Fruit fly (Drosophila melanogaster) whole organism, pupa: ENCODE measurements around the gene Acbp5.

Source experiments
- CG10348 ChIP-seq: fragments of 200-800 bp; sonication (Bioruptor generic); IDR thresholded peaks from 2 replicates; pipeline ENCODE4 v1.3.6; 2022; ENCODE audit warnings: missing biosample characterization, missing genetic modification characterization
- CG12605 ChIP-seq: fragments of 200-800 bp; sonication (Bioruptor generic); IDR thresholded peaks from 2 replicates; pipeline ENCODE4 v1.3.6; 2022; ENCODE audit warnings: missing biosample characterization, missing genetic modification characterization
- CG13204 ChIP-seq: fragments of 200-800 bp; sonication (Bioruptor generic); optimal IDR thresholded peaks from 2 replicates; lab custom pipeline; 2018; ENCODE audit warnings: missing biosample characterization, mild to moderate bottlenecking, missing genetic modification characterization, moderate library complexity
- CG14655 ChIP-seq: fragments of 200-800 bp; sonication (Bioruptor generic); optimal IDR thresholded peaks from 3 replicates; lab custom pipeline; 2017; ENCODE audit warnings: mild to moderate bottlenecking, missing biosample characterization, missing genetic modification reagents, missing genetic modification characterization
- CG15710 ChIP-seq: fragments of 200-800 bp; sonication (Bioruptor generic); optimal IDR thresholded peaks from 2 replicates; lab custom pipeline; 2018; ENCODE audit warnings: missing biosample characterization, mild to moderate bottlenecking, missing genetic modification characterization, moderate library complexity
- CG17806 ChIP-seq: fragments of 200-800 bp; sonication (Bioruptor generic); optimal IDR thresholded peaks from 2 replicates; lab custom pipeline; 2018; ENCODE audit warnings: missing biosample characterization, mild to moderate bottlenecking, missing genetic modification characterization, moderate library complexity
- CG32121 ChIP-seq: fragments of 200-800 bp; sonication (Bioruptor generic); IDR thresholded peaks from 2 replicates; pipeline ENCODE4 v1.3.6; 2022; ENCODE audit warnings: missing biosample characterization, missing genetic modification characterization
- CG34367 ChIP-seq: fragments of 200-800 bp; sonication (Bioruptor generic); optimal IDR thresholded peaks from 2 replicates; lab custom pipeline; 2018; ENCODE audit warnings: missing biosample characterization, mild to moderate bottlenecking, missing genetic modification characterization
- CG4496 ChIP-seq: fragments of 200-800 bp; sonication (Bioruptor generic); IDR thresholded peaks from 3 replicates; pipeline ENCODE4 v1.3.6; 2022; ENCODE audit warnings: missing biosample characterization, missing genetic modification characterization
- CG8159 ChIP-seq: fragments of 200-800 bp; sonication (Bioruptor generic); optimal IDR thresholded peaks from 3 replicates; lab custom pipeline; 2018; ENCODE audit warnings: missing biosample characterization, mild to moderate bottlenecking, missing genetic modification characterization, moderate library complexity
- CG8301 ChIP-seq: fragments of 200-800 bp; sonication (Bioruptor generic); optimal IDR thresholded peaks from 2 replicates; lab custom pipeline; 2018; ENCODE audit warnings: missing biosample characterization, mild to moderate bottlenecking, missing genetic modification characterization
- CG9948 ChIP-seq: fragments of 200-800 bp; sonication (Bioruptor generic); optimal IDR thresholded peaks from 2 replicates; lab custom pipeline; 2018; ENCODE audit warnings: missing biosample characterization, mild to moderate bottlenecking, missing genetic modification characterization, moderate library complexity
- D1 ChIP-seq: fragments of 200-800 bp; sonication (Bioruptor generic); optimal IDR thresholded peaks from 2 replicates; lab custom pipeline; 2018; ENCODE audit warnings: missing biosample characterization, mild to moderate bottlenecking, missing genetic modification characterization, moderate library complexity
- EcR ChIP-seq: fragments of 200-800 bp; sonication (Bioruptor generic); optimal IDR thresholded peaks from 3 replicates; lab custom pipeline; 2019; ENCODE audit warnings: missing biosample characterization, missing genetic modification characterization, mild to moderate bottlenecking, moderate library complexity, missing genetic modification reagents
- Ets98B ChIP-seq: fragments of 200-800 bp; sonication (Bioruptor generic); IDR thresholded peaks from 2 replicates; pipeline ENCODE4 v1.3.6; 2022; ENCODE audit warnings: missing biosample characterization, missing genetic modification characterization
- Pif1A ChIP-seq: fragments of 200-800 bp; sonication (Bioruptor generic); optimal IDR thresholded peaks from 3 replicates; lab custom pipeline; 2016; ENCODE audit warnings: missing biosample characterization, missing genetic modification characterization
- Pif1B ChIP-seq: fragments of 200-800 bp; sonication (Bioruptor generic); optimal IDR thresholded peaks from 3 replicates; lab custom pipeline; 2016; ENCODE audit warnings: missing biosample characterization, missing genetic modification characterization
- Snoo ChIP-seq: fragments of 200-800 bp; sonication (Bioruptor generic); optimal IDR thresholded peaks from 3 replicates; lab custom pipeline; 2017; ENCODE audit warnings: missing biosample characterization, mild to moderate bottlenecking, missing genetic modification characterization, inconsistent platforms
- fd96Ca ChIP-seq: fragments of 200-800 bp; sonication (Bioruptor generic); IDR thresholded peaks from 3 replicates; pipeline ENCODE4 v1.3.6; 2022; ENCODE audit warnings: missing biosample characterization, missing genetic modification characterization
- gl ChIP-seq: fragments of 200-800 bp; sonication (Bioruptor generic); optimal IDR thresholded peaks from 2 replicates; lab custom pipeline; 2018; ENCODE audit warnings: missing biosample characterization, mild to moderate bottlenecking, missing genetic modification characterization
- rn ChIP-seq: fragments of 200-800 bp; sonication (Bioruptor generic); IDR thresholded peaks from 2 replicates; pipeline ENCODE4 v1.3.6; 2022; ENCODE audit warnings: missing biosample characterization, missing genetic modification characterization

Gene Acbp5

DNA sequence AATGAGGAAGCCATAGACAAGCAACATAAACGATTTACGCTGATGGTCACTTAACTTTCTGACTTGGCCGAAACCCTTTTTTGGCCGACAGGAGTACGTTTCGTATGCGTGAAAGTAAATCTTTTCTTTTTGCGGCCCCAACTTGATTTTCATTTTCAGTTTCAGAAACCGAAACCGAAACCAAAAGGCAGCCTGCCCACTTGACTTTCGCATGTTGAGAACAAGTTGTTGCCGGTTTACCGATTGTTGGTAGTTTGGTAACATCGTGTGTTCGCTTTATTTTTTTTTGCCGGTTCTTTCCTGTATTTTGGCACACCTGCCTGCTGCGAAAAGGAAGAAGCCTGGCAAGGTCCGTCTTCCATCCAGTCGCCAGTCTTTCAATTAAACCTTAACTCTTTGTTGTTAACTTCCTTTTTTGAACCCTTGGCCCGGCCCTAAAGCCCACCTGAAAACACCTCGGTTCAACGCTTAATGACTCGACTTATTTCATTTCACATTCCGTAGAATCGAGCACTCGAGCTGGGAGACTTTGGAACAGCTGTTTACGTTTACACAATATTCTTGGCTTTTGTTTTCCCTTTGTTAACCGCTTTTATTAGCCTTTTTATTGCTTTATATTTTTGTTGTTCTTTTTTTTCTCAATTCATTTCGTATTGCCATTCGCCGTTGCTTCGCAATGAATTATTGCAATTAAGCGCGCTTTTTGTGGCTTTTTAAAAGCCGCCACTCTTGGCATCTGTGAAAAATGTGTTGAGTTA lies 13.2 kb downstream of the Acbp5 start:
- no peak for TF ChIP-seq CG10348 (GFP tag; lab: Robert Waterston, UW)
- TF ChIP-seq EcR (GFP tag; lab: Kevin White, UChicago), result peak; percentile 58
- no peak for TF ChIP-seq CG12605 (GFP tag; lab: Robert Waterston, UW)
- TF ChIP-seq CG14655 (GFP tag; lab: Kevin White, UChicago), result no peak
- peak; percentile 0 for TF ChIP-seq Pif1A (GFP tag; lab: Kevin White, UChicago)
- no peak for TF ChIP-seq Ets98B (GFP tag; lab: Robert Waterston, UW)
- TF ChIP-seq CG8159, result peak; percentile 37
- no peak for TF ChIP-seq Snoo
- no peak for TF ChIP-seq CG32121 (GFP tag; lab: Robert Waterston, UW)
- TF ChIP-seq fd96Ca (GFP tag; lab: Robert Waterston, UW), result no peak
- TF ChIP-seq CG8301 (tag; lab: Kevin White, UChicago), result no peak
- no peak for TF ChIP-seq CG4496
- TF ChIP-seq CG13204, result peak; percentile 53
- TF ChIP-seq Pif1B, result no peak
- peak; percentile 25 for TF ChIP-seq CG15710 (tag; lab: Kevin White, UChicago)
- TF ChIP-seq D1 (tag; lab: Kevin White, UChicago), result no peak
- TF ChIP-seq CG17806 (tag; lab: Kevin White, UChicago), result no peak
- TF ChIP-seq CG34367 (tag; lab: Kevin White, UChicago), result peak; percentile 11
- peak; percentile 58 for TF ChIP-seq gl (tag; lab: Kevin White, UChicago)
- no peak for TF ChIP-seq rn (GFP tag; lab: Robert Waterston, UW)
- TF ChIP-seq CG9948 (tag; lab: Kevin White, UChicago), result no peak
- TF ChIP-seq, all 21 proteins: peak for 7

DNA sequence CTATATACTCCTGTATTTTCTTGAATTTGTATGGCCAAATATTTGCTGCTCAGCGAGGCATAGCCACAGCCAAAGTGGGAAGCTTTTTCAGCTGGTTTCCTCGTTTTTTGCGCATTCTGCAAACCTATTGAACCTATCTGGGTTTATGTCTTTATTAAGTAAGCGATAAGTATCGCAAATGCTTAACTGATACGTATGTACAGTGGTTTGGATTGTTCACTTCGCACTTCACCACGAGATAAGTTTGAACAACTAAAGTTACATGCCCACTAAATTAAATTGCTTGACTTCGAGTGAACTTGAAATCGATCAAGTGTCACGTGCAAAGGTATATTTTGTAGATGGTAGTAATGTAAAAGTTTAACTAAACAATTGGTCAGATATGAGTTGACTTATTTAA lies 14.6 kb downstream of the Acbp5 start:
- TF ChIP-seq gl (tag; lab: Kevin White, UChicago) (no peak), D1 (tag; lab: Kevin White, UChicago) (no peak), Ets98B (GFP tag; lab: Robert Waterston, UW) (no peak), CG15710 (tag; lab: Kevin White, UChicago) (no peak), CG34367 (tag; lab: Kevin White, UChicago) (no peak), EcR (GFP tag; lab: Kevin White, UChicago) (no peak), CG4496 (no peak), Pif1A (GFP tag; lab: Kevin White, UChicago) (no peak), Snoo (no peak), fd96Ca (GFP tag; lab: Robert Waterston, UW) (no peak), CG9948 (tag; lab: Kevin White, UChicago) (no peak)
- TF ChIP-seq, all 21 proteins: peak for 0

DNA sequence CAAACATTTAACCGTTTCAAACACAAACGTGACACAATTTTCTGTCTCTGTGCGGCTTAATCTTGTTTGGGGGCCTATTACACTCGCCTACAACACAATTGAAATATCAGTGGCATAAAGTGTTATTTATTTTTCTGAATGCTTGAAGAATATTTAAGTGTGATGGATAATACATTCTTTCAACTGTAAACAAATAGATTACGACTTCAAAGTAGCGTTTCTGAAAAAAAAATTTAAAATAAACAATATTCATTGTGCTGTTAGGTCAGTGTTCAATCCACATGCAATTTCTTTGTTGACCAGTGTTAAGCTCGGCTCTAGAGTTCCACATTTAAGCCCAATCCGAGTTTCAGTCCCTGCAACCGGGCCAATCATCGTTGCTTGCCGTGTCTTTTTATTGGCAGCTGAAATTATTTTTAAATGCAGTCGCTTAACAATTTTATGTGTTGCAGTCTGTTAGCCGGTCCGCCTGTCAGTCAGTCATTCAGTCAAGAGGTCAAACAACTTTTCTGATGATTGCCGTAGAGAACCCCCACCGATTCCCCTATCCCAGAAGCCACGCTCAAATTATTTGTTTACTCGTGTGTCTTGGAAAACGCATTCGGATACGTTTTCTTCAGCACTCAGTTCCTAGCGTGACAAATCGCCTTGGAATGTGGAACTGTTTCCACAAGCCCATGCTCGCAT lies 15.2 kb downstream of the Acbp5 start:
- TF ChIP-seq EcR (GFP tag; lab: Kevin White, UChicago), result peak; percentile 55
- TF ChIP-seq fd96Ca (GFP tag; lab: Robert Waterston, UW), result 0 out of 3 replicates have a peak, but pooled peaks have one; percentile 57
- peak; percentile 67 for TF ChIP-seq CG8301 (tag; lab: Kevin White, UChicago)
- peak; percentile 65 for TF ChIP-seq CG14655 (GFP tag; lab: Kevin White, UChicago)
- TF ChIP-seq CG4496, result peak; percentile 72; the same call in 2 of the 3 replicates
- peak; percentile 12 for TF ChIP-seq Snoo
- peak; percentile 65 for TF ChIP-seq CG32121 (GFP tag; lab: Robert Waterston, UW)
- TF ChIP-seq CG10348 (GFP tag; lab: Robert Waterston, UW), result no peak
- TF ChIP-seq Pif1B, result peak; percentile 22
- TF ChIP-seq Pif1A (GFP tag; lab: Kevin White, UChicago), result peak; percentile 70
- peak; percentile 70 for TF ChIP-seq Ets98B (GFP tag; lab: Robert Waterston, UW)
- TF ChIP-seq CG17806 (tag; lab: Kevin White, UChicago), result peak; percentile 75
- no peak for TF ChIP-seq rn (GFP tag; lab: Robert Waterston, UW)
- peak; percentile 64 for TF ChIP-seq CG9948 (tag; lab: Kevin White, UChicago)
- TF ChIP-seq CG8159, result peak; percentile 77
- peak; percentile 73 for TF ChIP-seq CG15710 (tag; lab: Kevin White, UChicago)
- TF ChIP-seq gl (tag; lab: Kevin White, UChicago), result peak; percentile 27
- peak; percentile 7 for TF ChIP-seq CG13204
- TF ChIP-seq D1 (tag; lab: Kevin White, UChicago), result peak; percentile 52
- TF ChIP-seq CG12605 (GFP tag; lab: Robert Waterston, UW), result peak; percentile 66
- TF ChIP-seq CG34367 (tag; lab: Kevin White, UChicago), result peak; percentile 71
- TF ChIP-seq, all 21 proteins: peak for 19

DNA sequence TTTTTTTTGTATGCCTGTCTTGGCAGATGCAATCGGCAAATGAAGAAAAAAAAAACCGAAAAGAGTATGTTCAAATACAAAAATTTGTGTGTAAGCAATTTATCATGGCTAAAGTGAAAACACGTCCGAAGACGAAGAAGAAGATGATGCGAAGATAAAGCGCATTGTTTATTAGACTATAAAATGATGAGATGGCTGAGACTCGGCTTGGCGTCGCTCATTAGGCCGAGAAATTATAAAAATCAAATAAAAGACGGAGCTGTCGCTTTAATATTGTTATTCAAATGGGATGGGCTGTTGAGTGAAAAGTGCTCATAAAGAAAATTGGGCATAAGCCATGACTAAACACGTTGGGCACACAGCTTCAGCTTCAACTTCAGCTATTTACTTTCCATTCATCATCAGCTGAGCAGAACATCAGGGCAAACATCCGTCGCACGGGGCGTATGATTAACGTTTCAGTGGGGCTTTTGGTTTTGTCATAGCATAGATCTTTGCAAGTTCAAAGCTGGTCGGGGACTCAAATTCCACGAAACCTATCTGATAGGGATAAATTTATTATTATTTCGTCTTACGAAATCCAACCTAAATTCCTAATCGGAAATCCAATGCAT lies 17.6 kb downstream of the Acbp5 start:
- TF ChIP-seq fd96Ca (GFP tag; lab: Robert Waterston, UW) (0 out of 3 replicates have a peak, but pooled peaks have one; percentile 17), CG32121 (GFP tag; lab: Robert Waterston, UW) (no peak)

DNA sequence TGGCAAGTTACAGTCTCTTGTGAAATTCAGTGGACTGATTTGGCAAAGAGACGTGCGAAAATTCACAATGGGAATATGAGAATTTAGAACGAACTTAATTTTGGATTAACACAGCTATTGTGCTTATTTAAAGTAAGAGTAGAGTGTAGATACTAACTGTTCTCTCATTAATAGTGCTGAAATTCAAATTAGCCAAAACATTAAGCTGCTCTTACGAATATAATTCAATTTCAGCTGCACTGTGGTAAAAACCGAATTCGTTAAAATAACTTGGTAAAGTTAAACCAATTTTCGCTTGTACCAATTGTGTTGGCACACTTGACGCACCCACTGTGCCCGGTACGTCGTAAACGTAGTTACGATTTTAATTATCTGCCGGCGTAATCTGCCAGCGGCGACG lies 20.5 kb downstream of the Acbp5 start:
- TF ChIP-seq CG32121 (GFP tag; lab: Robert Waterston, UW) (peak; percentile 53; the same call in 1 of the 2 replicates), Ets98B (GFP tag; lab: Robert Waterston, UW) (peak; percentile 45), EcR (GFP tag; lab: Kevin White, UChicago) (no peak), CG8301 (tag; lab: Kevin White, UChicago) (peak; percentile 70), CG13204 (peak; percentile 22), CG4496 (peak; percentile 67), rn (GFP tag; lab: Robert Waterston, UW) (0 out of 2 replicates have a peak, but pooled peaks have one; percentile 15), CG12605 (GFP tag; lab: Robert Waterston, UW) (no peak), CG9948 (tag; lab: Kevin White, UChicago) (peak; percentile 71), CG10348 (GFP tag; lab: Robert Waterston, UW) (no peak), gl (tag; lab: Kevin White, UChicago) (peak; percentile 42), Pif1B (peak; percentile 70), D1 (tag; lab: Kevin White, UChicago) (peak; percentile 16), CG34367 (tag; lab: Kevin White, UChicago) (peak; percentile 64), CG14655 (GFP tag; lab: Kevin White, UChicago) (peak; percentile 81), CG8159 (peak; percentile 75), Snoo (peak; percentile 43), CG17806 (tag; lab: Kevin White, UChicago) (peak; percentile 68), fd96Ca (GFP tag; lab: Robert Waterston, UW) (peak; percentile 42; the same call in 1 of the 3 replicates), CG15710 (tag; lab: Kevin White, UChicago) (peak; percentile 71), Pif1A (GFP tag; lab: Kevin White, UChicago) (peak; percentile 56)
- TF ChIP-seq, all 21 proteins: peak for 18
